Fruit fly (Drosophila melanogaster) whole organism, pupa: ENCODE results near the gene CG4872.

Experiments used
- CG12605 ChIP-seq: fragments of 200-800 bp; sonication (Bioruptor generic); IDR thresholded peaks from 2 replicates; pipeline ENCODE4 v1.3.6; 2022; ENCODE audit warnings: missing biosample characterization, missing genetic modification characterization
- CG13204 ChIP-seq: fragments of 200-800 bp; sonication (Bioruptor generic); optimal IDR thresholded peaks from 2 replicates; lab custom pipeline; 2018; ENCODE audit warnings: missing biosample characterization, mild to moderate bottlenecking, missing genetic modification characterization, moderate library complexity
- CG14655 ChIP-seq: fragments of 200-800 bp; sonication (Bioruptor generic); optimal IDR thresholded peaks from 3 replicates; lab custom pipeline; 2017; ENCODE audit warnings: mild to moderate bottlenecking, missing biosample characterization, missing genetic modification reagents, missing genetic modification characterization
- CG15710 ChIP-seq: fragments of 200-800 bp; sonication (Bioruptor generic); optimal IDR thresholded peaks from 2 replicates; lab custom pipeline; 2018; ENCODE audit warnings: missing biosample characterization, mild to moderate bottlenecking, missing genetic modification characterization, moderate library complexity
- CG17806 ChIP-seq: fragments of 200-800 bp; sonication (Bioruptor generic); optimal IDR thresholded peaks from 2 replicates; lab custom pipeline; 2018; ENCODE audit warnings: missing biosample characterization, mild to moderate bottlenecking, missing genetic modification characterization, moderate library complexity
- CG32121 ChIP-seq: fragments of 200-800 bp; sonication (Bioruptor generic); IDR thresholded peaks from 2 replicates; pipeline ENCODE4 v1.3.6; 2022; ENCODE audit warnings: missing biosample characterization, missing genetic modification characterization
- CG34367 ChIP-seq: fragments of 200-800 bp; sonication (Bioruptor generic); optimal IDR thresholded peaks from 2 replicates; lab custom pipeline; 2018; ENCODE audit warnings: missing biosample characterization, mild to moderate bottlenecking, missing genetic modification characterization
- CG4496 ChIP-seq: fragments of 200-800 bp; sonication (Bioruptor generic); IDR thresholded peaks from 3 replicates; pipeline ENCODE4 v1.3.6; 2022; ENCODE audit warnings: missing biosample characterization, missing genetic modification characterization
- CG8159 ChIP-seq: fragments of 200-800 bp; sonication (Bioruptor generic); optimal IDR thresholded peaks from 3 replicates; lab custom pipeline; 2018; ENCODE audit warnings: missing biosample characterization, mild to moderate bottlenecking, missing genetic modification characterization, moderate library complexity
- CG8301 ChIP-seq: fragments of 200-800 bp; sonication (Bioruptor generic); optimal IDR thresholded peaks from 2 replicates; lab custom pipeline; 2018; ENCODE audit warnings: missing biosample characterization, mild to moderate bottlenecking, missing genetic modification characterization
- CG9948 ChIP-seq: fragments of 200-800 bp; sonication (Bioruptor generic); optimal IDR thresholded peaks from 2 replicates; lab custom pipeline; 2018; ENCODE audit warnings: missing biosample characterization, mild to moderate bottlenecking, missing genetic modification characterization, moderate library complexity
- D1 ChIP-seq: fragments of 200-800 bp; sonication (Bioruptor generic); optimal IDR thresholded peaks from 2 replicates; lab custom pipeline; 2018; ENCODE audit warnings: missing biosample characterization, mild to moderate bottlenecking, missing genetic modification characterization, moderate library complexity
- EcR ChIP-seq: fragments of 200-800 bp; sonication (Bioruptor generic); optimal IDR thresholded peaks from 3 replicates; lab custom pipeline; 2019; ENCODE audit warnings: missing biosample characterization, missing genetic modification characterization, mild to moderate bottlenecking, moderate library complexity, missing genetic modification reagents
- Ets98B ChIP-seq: fragments of 200-800 bp; sonication (Bioruptor generic); IDR thresholded peaks from 2 replicates; pipeline ENCODE4 v1.3.6; 2022; ENCODE audit warnings: missing biosample characterization, missing genetic modification characterization
- Pif1A ChIP-seq: fragments of 200-800 bp; sonication (Bioruptor generic); optimal IDR thresholded peaks from 3 replicates; lab custom pipeline; 2016; ENCODE audit warnings: missing biosample characterization, missing genetic modification characterization
- Pif1B ChIP-seq: fragments of 200-800 bp; sonication (Bioruptor generic); optimal IDR thresholded peaks from 3 replicates; lab custom pipeline; 2016; ENCODE audit warnings: missing biosample characterization, missing genetic modification characterization
- Snoo ChIP-seq: fragments of 200-800 bp; sonication (Bioruptor generic); optimal IDR thresholded peaks from 3 replicates; lab custom pipeline; 2017; ENCODE audit warnings: missing biosample characterization, mild to moderate bottlenecking, missing genetic modification characterization, inconsistent platforms
- fd96Ca ChIP-seq: fragments of 200-800 bp; sonication (Bioruptor generic); IDR thresholded peaks from 3 replicates; pipeline ENCODE4 v1.3.6; 2022; ENCODE audit warnings: missing biosample characterization, missing genetic modification characterization
- gl ChIP-seq: fragments of 200-800 bp; sonication (Bioruptor generic); optimal IDR thresholded peaks from 2 replicates; lab custom pipeline; 2018; ENCODE audit warnings: missing biosample characterization, mild to moderate bottlenecking, missing genetic modification characterization
- rn ChIP-seq: fragments of 200-800 bp; sonication (Bioruptor generic); IDR thresholded peaks from 2 replicates; pipeline ENCODE4 v1.3.6; 2022; ENCODE audit warnings: missing biosample characterization, missing genetic modification characterization

CG4872 gene

dm6 chrX:16917462-16917861, 36.3 kb downstream of the CG4872 start:
- TF ChIP-seq Snoo: no peak
- TF ChIP-seq D1 (tag; lab: Kevin White, UChicago): no peak
- TF ChIP-seq CG17806 (tag; lab: Kevin White, UChicago): no peak
- TF ChIP-seq CG8159 (tag; lab: Kevin White, UChicago): no peak
- no peak for TF ChIP-seq gl (tag; lab: Kevin White, UChicago)
- TF ChIP-seq Pif1B (GFP tag; lab: Kevin White, UChicago): no peak
- no peak for TF ChIP-seq CG14655 (GFP tag; lab: Kevin White, UChicago)
- TF ChIP-seq Ets98B (GFP tag; lab: Robert Waterston, UW): no peak
- TF ChIP-seq CG4496 (GFP tag; lab: Robert Waterston, UW): 0 out of 3 replicates have a peak, but pooled peaks have one; percentile 16

- TF ChIP-seq CG4496 (GFP tag; lab: Robert Waterston, UW) (no peak), CG17806 (tag; lab: Kevin White, UChicago) (no peak), CG12605 (GFP tag; lab: Robert Waterston, UW) (no peak), CG32121 (no peak), Snoo (no peak), gl (tag; lab: Kevin White, UChicago) (no peak), Ets98B (GFP tag; lab: Robert Waterston, UW) (no peak), rn (no peak)
These were observed 37.7 kb downstream of the CG4872 start for dm6 chrX:16918767-16919336.

dm6 chrX:16920682-16921286, 39.6 kb downstream of the CG4872 start:
- TF ChIP-seq D1 (tag; lab: Kevin White, UChicago) (no peak), fd96Ca (GFP tag; lab: Robert Waterston, UW) (0 out of 3 replicates have a peak, but pooled peaks have one; percentile 8)
- TF ChIP-seq, all 21 proteins: peak for 1

- TF ChIP-seq gl (tag; lab: Kevin White, UChicago): no peak
- no peak for TF ChIP-seq Snoo
- no peak for TF ChIP-seq rn
- TF ChIP-seq CG14655 (GFP tag; lab: Kevin White, UChicago): no peak
- no peak for TF ChIP-seq CG13204 (GFP tag; lab: Kevin White, UChicago)
- no peak for TF ChIP-seq CG17806 (tag; lab: Kevin White, UChicago)
- no peak for TF ChIP-seq Ets98B (GFP tag; lab: Robert Waterston, UW)
- TF ChIP-seq CG32121: no peak
- no peak for TF ChIP-seq Pif1A (GFP tag; lab: Kevin White, UChicago)
- no peak for TF ChIP-seq CG34367 (tag; lab: Kevin White, UChicago)
- no peak for TF ChIP-seq CG8301 (tag; lab: Kevin White, UChicago)
- TF ChIP-seq CG12605 (GFP tag; lab: Robert Waterston, UW): no peak
- no peak for TF ChIP-seq fd96Ca (GFP tag; lab: Robert Waterston, UW)
- no peak for TF ChIP-seq Pif1B (GFP tag; lab: Kevin White, UChicago)
- no peak for TF ChIP-seq CG9948 (tag; lab: Kevin White, UChicago)
- TF ChIP-seq D1 (tag; lab: Kevin White, UChicago): no peak
- no peak for TF ChIP-seq CG4496 (GFP tag; lab: Robert Waterston, UW)
- no peak for TF ChIP-seq CG8159 (tag; lab: Kevin White, UChicago)
- no peak for TF ChIP-seq EcR (GFP tag; lab: Kevin White, UChicago)
- TF ChIP-seq CG15710 (tag; lab: Kevin White, UChicago): no peak
These were observed 41.5 kb downstream of the CG4872 start for dm6 chrX:16922626-16923025.

dm6 chrX:16923503-16923902, 42.4 kb downstream of the CG4872 start:
- no peak for TF ChIP-seq CG8159 (tag; lab: Kevin White, UChicago)
- TF ChIP-seq CG13204 (GFP tag; lab: Kevin White, UChicago): no peak
- no peak for TF ChIP-seq Pif1A (GFP tag; lab: Kevin White, UChicago)
- no peak for TF ChIP-seq CG32121
- no peak for TF ChIP-seq CG4496 (GFP tag; lab: Robert Waterston, UW)
- no peak for TF ChIP-seq Ets98B (GFP tag; lab: Robert Waterston, UW)
- TF ChIP-seq CG17806 (tag; lab: Kevin White, UChicago): no peak
- no peak for TF ChIP-seq D1 (tag; lab: Kevin White, UChicago)
- no peak for TF ChIP-seq Snoo
- TF ChIP-seq CG14655 (GFP tag; lab: Kevin White, UChicago): no peak
- TF ChIP-seq CG12605 (GFP tag; lab: Robert Waterston, UW): no peak
- no peak for TF ChIP-seq rn
- TF ChIP-seq CG8301 (tag; lab: Kevin White, UChicago): no peak
- no peak for TF ChIP-seq gl (tag; lab: Kevin White, UChicago)
- TF ChIP-seq CG15710 (tag; lab: Kevin White, UChicago): no peak
- TF ChIP-seq fd96Ca (GFP tag; lab: Robert Waterston, UW): no peak
- no peak for TF ChIP-seq CG9948 (tag; lab: Kevin White, UChicago)

- TF ChIP-seq CG9948 (tag; lab: Kevin White, UChicago) (no peak), gl (tag; lab: Kevin White, UChicago) (no peak)
These were observed 43.0 kb downstream of the CG4872 start for dm6 chrX:16924069-16924721.
